Worm (Caenorhabditis elegans): Measurements from ENCODE around the gene svh-2.

- no peak for TF ChIP-seq nhr-10 (tag; optimal IDR thresholded peaks at IDR 0.05)
- TF ChIP-seq mdl-1 (tag; optimal IDR thresholded peaks at IDR 0.05): no peak
- TF ChIP-seq unc-39 (tag; optimal IDR thresholded peaks at IDR 0.05): no peak
- TF ChIP-seq ama-1 (optimal IDR thresholded peaks at IDR 0.05): no peak
- TF ChIP-seq nhr-25 (tag; optimal IDR thresholded peaks at IDR 0.05): no peak
- TF ChIP-seq nhr-77 (tag; optimal IDR thresholded peaks at IDR 0.05): no peak
Observed at ce11 chrX:6511985-6512384, 41.1 kb upstream of the svh-2 start, which contains the start of gene ttr-35.

Data from whole organism, L2 larva.